Worm (Caenorhabditis elegans) whole organism, late embryonic: Measurements from ENCODE around the gene srw-54.

ENCODE experiments used
- C08G9.2 ChIP-seq: sonication (generic microtip); optimal IDR thresholded peaks from 2 replicates; lab custom pipeline; 2016; ENCODE audit warnings: mild to moderate bottlenecking, missing genetic modification characterization, moderate library complexity, missing compliant biosample characterization
- C38D4.7 ChIP-seq: fragments of 200-800 bp; sonication (Bioruptor generic); optimal IDR thresholded peaks from 2 replicates; lab custom pipeline; 2018; ENCODE audit warnings: mild to moderate bottlenecking, missing genetic modification characterization, moderate library complexity, missing compliant biosample characterization
- F13H6.1 ChIP-seq: sonication (generic microtip); optimal IDR thresholded peaks from 2 replicates; lab custom pipeline; 2016; ENCODE audit warnings: missing genetic modification characterization, missing compliant biosample characterization
- K09A11.1 ChIP-seq: sonication (generic microtip); optimal IDR thresholded peaks from 2 replicates; lab custom pipeline; 2017; ENCODE audit warnings: antibody characterized with exemption, mild to moderate bottlenecking, missing genetic modification characterization, missing compliant biosample characterization; ENCODE audit not compliant: insufficient read depth
- ahr-1 ChIP-seq: sonication (generic microtip); optimal IDR thresholded peaks from 2 replicates; lab custom pipeline; 2016; ENCODE audit warnings: missing genetic modification characterization, missing compliant biosample characterization
- ama-1 ChIP-seq: fragments of 150-350 bp; optimal IDR thresholded peaks from 2 replicates; lab custom pipeline; 2014
- ceh-14 ChIP-seq: sonication (generic microtip); optimal IDR thresholded peaks from 2 replicates; lab custom pipeline; 2016; ENCODE audit warnings: missing genotype, missing genetic modification characterization, missing compliant biosample characterization
- ceh-18 ChIP-seq: sonication (generic microtip); optimal IDR thresholded peaks from 2 replicates; lab custom pipeline; 2016; ENCODE audit warnings: missing genetic modification characterization, missing compliant biosample characterization
- ceh-19 ChIP-seq: fragments of 200-800 bp; sonication (Bioruptor generic); optimal IDR thresholded peaks from 2 replicates; lab custom pipeline; 2018; ENCODE audit warnings: mild to moderate bottlenecking, missing genetic modification characterization, missing compliant biosample characterization
- ceh-30 ChIP-seq: fragments of 150-350 bp; optimal IDR thresholded peaks from 2 replicates; lab custom pipeline; 2014; ENCODE audit warnings: missing biosample characterization, missing genetic modification characterization
- ceh-31 ChIP-seq: sonication (generic microtip); optimal IDR thresholded peaks from 2 replicates; lab custom pipeline; 2016; ENCODE audit warnings: missing genetic modification characterization, missing compliant biosample characterization
- ceh-34 ChIP-seq: sonication (generic microtip); optimal IDR thresholded peaks from 2 replicates; lab custom pipeline; 2016; ENCODE audit warnings: mild to moderate bottlenecking, missing genetic modification characterization, missing compliant biosample characterization
- ceh-48 ChIP-seq: sonication (generic microtip); optimal IDR thresholded peaks from 2 replicates; lab custom pipeline; 2016; ENCODE audit warnings: missing genetic modification characterization, inconsistent platforms, missing compliant biosample characterization
- ceh-9 ChIP-seq: sonication (generic microtip); optimal IDR thresholded peaks from 2 replicates; lab custom pipeline; 2016; ENCODE audit warnings: mild to moderate bottlenecking, missing genetic modification characterization, inconsistent platforms, missing compliant biosample characterization
- dmd-4 ChIP-seq: sonication (generic microtip); optimal IDR thresholded peaks from 2 replicates; lab custom pipeline; 2016; ENCODE audit warnings: borderline replicate concordance, missing genetic modification characterization, missing compliant biosample characterization
- elt-2 ChIP-seq: sonication (generic microtip); optimal IDR thresholded peaks from 2 replicates; lab custom pipeline; 2016; ENCODE audit warnings: missing genetic modification reagents, missing genetic modification characterization, missing compliant biosample characterization
- ets-4 ChIP-seq: sonication (generic microtip); optimal IDR thresholded peaks from 2 replicates; lab custom pipeline; 2016; ENCODE audit warnings: missing genetic modification characterization, missing compliant biosample characterization
- fkh-10 ChIP-seq: fragments of 150-350 bp; optimal IDR thresholded peaks from 2 replicates; lab custom pipeline; 2014; ENCODE audit warnings: missing biosample characterization, missing genetic modification reagents, missing genetic modification characterization
- fkh-6 ChIP-seq: sonication (generic microtip); optimal IDR thresholded peaks from 2 replicates; lab custom pipeline; 2016; ENCODE audit warnings: missing genetic modification characterization, missing compliant biosample characterization
- hlh-13 ChIP-seq: fragments of 200-800 bp; sonication (Bioruptor generic); optimal IDR thresholded peaks from 2 replicates; lab custom pipeline; 2018; ENCODE audit warnings: mild to moderate bottlenecking, missing genetic modification characterization, missing compliant biosample characterization
- hlh-15 ChIP-seq: sonication (generic microtip); optimal IDR thresholded peaks from 2 replicates; lab custom pipeline; 2016; ENCODE audit warnings: missing genetic modification characterization, missing compliant biosample characterization
- hlh-6 ChIP-seq: sonication (generic microtip); optimal IDR thresholded peaks from 2 replicates; lab custom pipeline; 2016; ENCODE audit warnings: missing genotype, missing genetic modification characterization, missing compliant biosample characterization
- hlh-8 ChIP-seq: sonication (generic microtip); optimal IDR thresholded peaks from 2 replicates; lab custom pipeline; 2016; ENCODE audit warnings: missing genotype, missing genetic modification characterization, missing compliant biosample characterization
- lim-6 ChIP-seq: sonication (generic microtip); optimal IDR thresholded peaks from 2 replicates; lab custom pipeline; 2016; ENCODE audit warnings: missing genetic modification characterization, missing compliant biosample characterization
- nfya-1 ChIP-seq: sonication (generic microtip); optimal IDR thresholded peaks from 2 replicates; lab custom pipeline; 2017; ENCODE audit warnings: missing genetic modification characterization, mild to moderate bottlenecking, missing compliant biosample characterization, antibody characterized with exemption, moderate library complexity
- nhr-232 ChIP-seq: sonication (generic microtip); optimal IDR thresholded peaks from 2 replicates; lab custom pipeline; 2016; ENCODE audit warnings: missing genetic modification characterization, missing compliant biosample characterization
- npax-4 ChIP-seq: sonication (generic microtip); optimal IDR thresholded peaks from 2 replicates; lab custom pipeline; 2016; ENCODE audit warnings: missing genetic modification characterization, missing compliant biosample characterization
- odd-2 ChIP-seq: sonication (generic microtip); optimal IDR thresholded peaks from 2 replicates; lab custom pipeline; 2017; ENCODE audit warnings: antibody characterized with exemption, mild to moderate bottlenecking, missing genetic modification characterization, missing compliant biosample characterization
- pag-3 ChIP-seq: sonication (generic microtip); optimal IDR thresholded peaks from 2 replicates; lab custom pipeline; 2016; ENCODE audit warnings: missing compliant biosample characterization, missing genetic modification characterization, borderline replicate concordance
- pha-2 ChIP-seq: sonication (generic microtip); optimal IDR thresholded peaks from 2 replicates; lab custom pipeline; 2017; ENCODE audit warnings: mild to moderate bottlenecking, missing genetic modification characterization, missing compliant biosample characterization
- pros-1 ChIP-seq: fragments of 150-350 bp; optimal IDR thresholded peaks from 2 replicates; lab custom pipeline; 2014; ENCODE audit warnings: missing biosample characterization, missing genetic modification reagents, missing genetic modification characterization
- ref-2 ChIP-seq: sonication (generic microtip); optimal IDR thresholded peaks from 2 replicates; lab custom pipeline; 2016; ENCODE audit warnings: missing genetic modification characterization, missing compliant biosample characterization
- rnt-1 ChIP-seq: sonication (generic microtip); optimal IDR thresholded peaks from 2 replicates; lab custom pipeline; 2016; ENCODE audit warnings: missing genetic modification characterization, missing compliant biosample characterization
- sox-2 ChIP-seq: fragments of 200-800 bp; sonication (Bioruptor generic); IDR thresholded peaks from 2 replicates; pipeline ENCODE4 v1.3.6; 2022; ENCODE audit warnings: missing genetic modification reagents, missing genetic modification characterization, missing compliant biosample characterization
- sox-4 ChIP-seq: sonication (generic microtip); optimal IDR thresholded peaks from 2 replicates; lab custom pipeline; 2017; ENCODE audit warnings: mild to moderate bottlenecking, missing genetic modification characterization, inconsistent platforms, missing compliant biosample characterization
- syd-9 ChIP-seq: sonication (generic microtip); optimal IDR thresholded peaks from 2 replicates; lab custom pipeline; 2016; ENCODE audit warnings: mild to moderate bottlenecking, missing genetic modification characterization, moderate library complexity, missing compliant biosample characterization
- tbx-2 ChIP-seq: sonication (generic microtip); optimal IDR thresholded peaks from 2 replicates; lab custom pipeline; 2016; ENCODE audit warnings: missing genetic modification characterization, missing compliant biosample characterization
- tbx-7 ChIP-seq: sonication (generic microtip); optimal IDR thresholded peaks from 2 replicates; lab custom pipeline; 2016; ENCODE audit warnings: missing genotype, missing genetic modification characterization, missing compliant biosample characterization
- unc-42 ChIP-seq: sonication (generic microtip); optimal IDR thresholded peaks from 2 replicates; lab custom pipeline; 2016; ENCODE audit warnings: missing genotype, missing genetic modification characterization, missing compliant biosample characterization
- ztf-16 ChIP-seq: sonication (generic microtip); optimal IDR thresholded peaks from 2 replicates; lab custom pipeline; 2017; ENCODE audit warnings: missing genetic modification characterization, missing compliant biosample characterization

srw-54 gene

ce11 chrV:16570697-16571096 is 40.4 kb upstream of the srw-54 start, which contains the start of gene nhr-233:
TSS of gene nhr-233 (minus strand) at chrV:16570797.
- no peak for TF ChIP-seq pag-3 (tag; lab: Kevin White, UChicago)

- TF ChIP-seq ceh-34 (tag; lab: Kevin White, UChicago) (no peak), C38D4.7 (GFP tag; lab: Kevin White, UChicago) (no peak), ama-1 (lab: Kevin White, UChicago) (no peak), hlh-6 (tag; lab: Kevin White, UChicago) (no peak), unc-42 (tag; lab: Kevin White, UChicago) (no peak)
- TF ChIP-seq, all 69 proteins: peak for 0
Measured at ce11 chrV:16573168-16573567, 38.0 kb upstream of the srw-54 start, which contains the start of gene str-149. TSS of gene str-149 (plus strand) at chrV:16573468.

ce11 chrV:16575900-16576299 is 35.2 kb upstream of the srw-54 start, which contains the start of gene str-151:
TSS of gene str-151 (plus strand) at chrV:16576200.
- TF ChIP-seq pros-1 (tag; lab: Kevin White, UChicago): no peak
- no peak for TF ChIP-seq tbx-7 (tag; lab: Kevin White, UChicago)
- TF ChIP-seq nhr-232: no peak
- no peak for TF ChIP-seq ceh-19 (GFP tag; lab: Kevin White, UChicago)
- no peak for TF ChIP-seq ceh-48 (tag; lab: Kevin White, UChicago)
- TF ChIP-seq fkh-6 (tag; lab: Kevin White, UChicago): no peak
- no peak for TF ChIP-seq hlh-8

ce11 chrV:16580424-16580823 is 30.7 kb upstream of the srw-54 start, which contains the start of gene nhr-271:
TSS of gene nhr-271 (minus strand) at chrV:16580524.
- TF ChIP-seq ceh-18 (tag; lab: Kevin White, UChicago): no peak
- no peak for TF ChIP-seq ceh-9 (tag; lab: Kevin White, UChicago)
- no peak for TF ChIP-seq sox-2
- TF ChIP-seq elt-2 (tag; lab: Kevin White, UChicago): no peak
- no peak for TF ChIP-seq lim-6
- no peak for TF ChIP-seq F13H6.1 (tag; lab: Kevin White, UChicago)
- no peak for TF ChIP-seq dmd-4 (tag; lab: Kevin White, UChicago)
- TF ChIP-seq npax-4 (tag; lab: Kevin White, UChicago): no peak
- no peak for TF ChIP-seq pha-2 (tag; lab: Kevin White, UChicago)
- TF ChIP-seq hlh-13: no peak
- TF ChIP-seq hlh-15 (tag; lab: Kevin White, UChicago): no peak
- TF ChIP-seq nhr-232: no peak
- no peak for TF ChIP-seq ceh-14 (tag; lab: Kevin White, UChicago)
- TF ChIP-seq C08G9.2: no peak

ce11 chrV:16581061-16581460 is 30.1 kb upstream of the srw-54 start:
- TF ChIP-seq nfya-1 (tag; lab: Kevin White, UChicago) (no peak), ahr-1 (tag; lab: Kevin White, UChicago) (no peak), sox-4 (tag; lab: Kevin White, UChicago) (no peak), ceh-31 (no peak), pag-3 (tag; lab: Kevin White, UChicago) (no peak), ref-2 (tag; lab: Kevin White, UChicago) (no peak), npax-4 (tag; lab: Kevin White, UChicago) (no peak), odd-2 (no peak), ceh-30 (no peak), rnt-1 (tag; lab: Kevin White, UChicago) (no peak)

ce11 chrV:16582973-16583372 is 28.2 kb upstream of the srw-54 start, which contains the start of gene str-150:
TSS of gene str-150 (plus strand) at chrV:16583273.
- TF ChIP-seq hlh-6 (tag; lab: Kevin White, UChicago) (no peak), K09A11.1 (tag; lab: Kevin White, UChicago) (no peak), odd-2 (no peak), tbx-2 (tag; lab: Kevin White, UChicago) (no peak), ceh-34 (tag; lab: Kevin White, UChicago) (no peak), pha-2 (tag; lab: Kevin White, UChicago) (no peak), C38D4.7 (GFP tag; lab: Kevin White, UChicago) (no peak), tbx-7 (tag; lab: Kevin White, UChicago) (no peak), ets-4 (no peak), ztf-16 (tag; lab: Kevin White, UChicago) (no peak), syd-9 (tag; lab: Kevin White, UChicago) (no peak), hlh-13 (no peak), fkh-10 (no peak), sox-2 (no peak)
- TF ChIP-seq, all 69 proteins: peak for 0
